Fruit fly (Drosophila melanogaster) whole organism, embryonic: ENCODE data around the gene CG3651.

Experiments
- Antp ChIP-seq: fragments of 200-800 bp; sonication (Bioruptor generic); optimal IDR thresholded peaks from 3 replicates; lab custom pipeline; 2016; ENCODE audit warnings: missing biosample characterization, missing genetic modification characterization
- Atf6 ChIP-seq: fragments of 200-800 bp; sonication (Bioruptor generic); IDR thresholded peaks from 2 replicates; pipeline ENCODE4 v1.3.6; 2022; ENCODE audit warnings: missing biosample characterization, missing genetic modification characterization
- Awh ChIP-seq: fragments of 200-800 bp; sonication (Bioruptor generic); IDR thresholded peaks from 2 replicates; pipeline ENCODE4, ENCODE4 v1.3.6; 2022; ENCODE audit warnings: missing biosample characterization, missing genetic modification characterization
- CG17361 ChIP-seq: fragments of 200-800 bp; sonication (Bioruptor generic); IDR thresholded peaks from 3 replicates; pipeline ENCODE4 v1.3.6; 2022; ENCODE audit warnings: missing biosample characterization, missing genetic modification characterization
- CG17568 ChIP-seq: fragments of 200-800 bp; sonication (Bioruptor generic); optimal IDR thresholded peaks from 2 replicates; lab custom pipeline; 2018; ENCODE audit warnings: missing biosample characterization, mild to moderate bottlenecking, missing genetic modification characterization, moderate library complexity
- CG1832 ChIP-seq: fragments of 200-800 bp; sonication (Bioruptor generic); optimal IDR thresholded peaks from 2 replicates; lab custom pipeline; 2017; ENCODE audit warnings: missing biosample characterization, mild to moderate bottlenecking, missing genetic modification characterization, inconsistent platforms
- CG5245 ChIP-seq: fragments of 200-800 bp; sonication (Bioruptor generic); optimal IDR thresholded peaks from 3 replicates; lab custom pipeline; 2016; ENCODE audit warnings: missing biosample characterization, missing genetic modification characterization
- CG7963 ChIP-seq: fragments of 200-800 bp; sonication (Bioruptor generic); IDR thresholded peaks from 3 replicates; pipeline ENCODE4 v1.3.6; 2022; ENCODE audit warnings: missing biosample characterization, missing genetic modification characterization; ENCODE audit not compliant: partially characterized antibody
- CG8281 ChIP-seq: fragments of 200-800 bp; sonication (Bioruptor generic); optimal IDR thresholded peaks from 2 replicates; lab custom pipeline; 2018; ENCODE audit warnings: missing biosample characterization, mild to moderate bottlenecking, missing genetic modification characterization, moderate library complexity
- CG8388 ChIP-seq: fragments of 200-800 bp; sonication (Bioruptor generic); optimal IDR thresholded peaks from 2 replicates; lab custom pipeline; 2019; ENCODE audit warnings: missing biosample characterization, mild to moderate bottlenecking, missing genetic modification characterization, moderate library complexity
- D ChIP-seq, 2 experiments: fragments of 200-800 bp in 1 of 2; fragments of >200 bp in 1 of 2; sonication (Bioruptor generic) in 1 of 2; optimal IDR thresholded peaks; 2 replicates in 1 of 2; 3 replicates in 1 of 2; lab custom pipeline; 2017; ENCODE audit warnings: mild to moderate bottlenecking in 1 of 2, missing biosample characterization in 1 of 2, missing genetic modification characterization in 1 of 2, missing genetic modification reagents in 1 of 2
- D19A ChIP-seq: fragments of 200-800 bp; optimal IDR thresholded peaks from 3 replicates; lab custom pipeline; 2019; ENCODE audit warnings: missing biosample characterization, mild to moderate bottlenecking, missing genetic modification characterization, moderate library complexity
- Fer1 ChIP-seq: fragments of 200-800 bp; sonication (Bioruptor generic); optimal IDR thresholded peaks from 2 replicates; lab custom pipeline; 2017; ENCODE audit warnings: missing biosample characterization, mild to moderate bottlenecking, missing genetic modification characterization
- H2.0 ChIP-seq: fragments of 200-800 bp; sonication (Bioruptor generic); IDR thresholded peaks from 2 replicates; pipeline ENCODE4 v1.3.6; 2022; ENCODE audit warnings: missing biosample characterization, missing genetic modification characterization
- HLH54F ChIP-seq: fragments of 200-800 bp; sonication (Bioruptor generic); optimal IDR thresholded peaks from 3 replicates; lab custom pipeline; 2016; ENCODE audit warnings: missing biosample characterization, missing genetic modification characterization
- Hand ChIP-seq: fragments of 200-800 bp; sonication (Bioruptor generic); optimal IDR thresholded peaks from 2 replicates; lab custom pipeline; 2017; ENCODE audit warnings: mild to moderate bottlenecking, missing biosample characterization, missing genetic modification reagents, missing genetic modification characterization
- Jarid2 ChIP-seq: fragments of 200-800 bp; sonication (Bioruptor generic); optimal IDR thresholded peaks from 3 replicates; lab custom pipeline; 2017; ENCODE audit warnings: mild to moderate bottlenecking, missing biosample characterization, missing genetic modification reagents, missing genetic modification characterization
- Lhr ChIP-seq: fragments of 200-800 bp; sonication (Bioruptor generic); optimal IDR thresholded peaks from 3 replicates; lab custom pipeline; 2017; ENCODE audit warnings: mild to moderate bottlenecking, missing biosample characterization, missing genetic modification reagents, missing genetic modification characterization
- Myb ChIP-seq: fragments of 200-800 bp; sonication (Bioruptor generic); optimal IDR thresholded peaks from 2 replicates; lab custom pipeline; 2016; ENCODE audit warnings: missing biosample characterization, missing genetic modification characterization
- ac ChIP-seq: fragments of 200-800 bp; sonication (Bioruptor generic); optimal IDR thresholded peaks from 3 replicates; lab custom pipeline; 2017; ENCODE audit warnings: missing biosample characterization, mild to moderate bottlenecking, missing genetic modification characterization
- aop ChIP-seq: fragments of 200-800 bp; sonication (Bioruptor generic); IDR thresholded peaks from 2 replicates; pipeline ENCODE4 v1.3.6; 2022; ENCODE audit warnings: missing biosample characterization, missing genetic modification characterization
- chinmo ChIP-seq: fragments of 200-800 bp; sonication (Bioruptor generic); IDR thresholded peaks from 4 replicates; pipeline ENCODE4 v1.3.6; 2022; ENCODE audit warnings: missing biosample characterization, missing genetic modification characterization; ENCODE audit not compliant: partially characterized antibody
- corto ChIP-seq: fragments of 200-800 bp; sonication (Bioruptor generic); optimal IDR thresholded peaks from 2 replicates; lab custom pipeline; 2016; ENCODE audit warnings: missing biosample characterization, mild to moderate bottlenecking, missing genetic modification characterization, moderate library complexity
- gfzf ChIP-seq: fragments of 200-800 bp; sonication (Bioruptor generic); optimal IDR thresholded peaks from 2 replicates; lab custom pipeline; 2016; ENCODE audit warnings: missing biosample characterization, mild to moderate bottlenecking, missing genetic modification characterization, moderate library complexity
- kay ChIP-seq: fragments of 200-800 bp; sonication (Bioruptor generic); optimal IDR thresholded peaks from 2 replicates; lab custom pipeline; 2016; ENCODE audit warnings: missing biosample characterization, missing genetic modification characterization
- oc ChIP-seq: fragments of 200-800 bp; sonication (Bioruptor generic); optimal IDR thresholded peaks from 2 replicates; lab custom pipeline; 2018; ENCODE audit warnings: missing biosample characterization, mild to moderate bottlenecking, missing genetic modification characterization, moderate library complexity
- pita ChIP-seq: fragments of 200-800 bp; sonication (Bioruptor generic); optimal IDR thresholded peaks from 2 replicates; lab custom pipeline; 2017; ENCODE audit warnings: missing biosample characterization, mild to moderate bottlenecking, missing genetic modification characterization
- sens ChIP-seq: fragments of 200-800 bp; sonication (Bioruptor generic); peaks from one replicate; lab custom pipeline; 2016; ENCODE audit warnings: missing biosample characterization, missing genetic modification characterization
- tgo ChIP-seq: fragments of 200-800 bp; sonication (Bioruptor generic); IDR thresholded peaks from 3 replicates; pipeline ENCODE4 v1.3.6; 2022; ENCODE audit warnings: missing biosample characterization, missing genetic modification characterization
- tll ChIP-seq, 2 experiments: fragments of 200-800 bp in 1 of 2; fragments of >200 bp in 1 of 2; sonication (Bioruptor generic) in 1 of 2; optimal IDR thresholded peaks; 2 replicates each; lab custom pipeline; 2017 to 2019; ENCODE audit warnings: missing biosample characterization in 2 of 2, missing genetic modification characterization in 2 of 2, mild to moderate bottlenecking in 1 of 2, moderate library complexity in 1 of 2

The CG3651 gene

dm6 chr2L:22104301-22104700 lies 16.8 kb upstream of the CG3651 start, which contains the start of gene tplus3b:
tplus3b (minus strand) TSS chr2L:22104401.
- no peak for TF ChIP-seq oc (tag; lab: Kevin White, UChicago)
- TF ChIP-seq CG17361, result no peak

DNA sequence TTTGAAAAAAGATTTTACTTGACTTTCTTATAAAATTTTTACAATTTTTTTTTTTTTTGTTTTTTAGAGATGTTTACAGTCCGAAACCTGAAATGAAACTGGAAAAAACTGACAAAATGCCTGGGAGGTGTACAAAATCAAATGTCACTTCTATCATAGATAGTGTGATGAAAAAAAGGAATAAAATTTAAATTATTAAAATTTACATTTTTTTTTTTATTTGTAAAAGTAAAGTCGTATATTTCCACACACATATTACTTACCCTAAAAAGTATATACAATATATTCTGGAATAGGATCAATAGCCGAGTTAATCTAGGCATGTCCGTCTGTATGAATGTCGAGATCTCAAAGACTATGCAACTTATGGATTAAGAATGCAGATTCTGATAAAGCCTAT lies 15.7 kb upstream of the CG3651 start, which contains the start of gene CG15219:
CG15219 (minus strand) TSS at position 101 of the 400 bp plus-strand sequence.
- TF ChIP-seq Fer1 (GFP tag; lab: Kevin White, UChicago) (no peak), CG8281 (tag; lab: Kevin White, UChicago) (no peak), CG5245 (GFP tag; lab: Kevin White, UChicago) (no peak), chinmo (GFP tag; lab: Robert Waterston, UW) (no peak), aop (GFP tag; lab: Robert Waterston, UW) (no peak), CG1832 (GFP tag; lab: Kevin White, UChicago) (no peak), Atf6 (GFP tag; lab: Robert Waterston, UW) (no peak), tgo (GFP tag; lab: Robert Waterston, UW) (no peak)

dm6 chr2L:22107204-22107603 lies 13.9 kb upstream of the CG3651 start, which contains the start of gene CG10834:
CG10834 (minus strand) TSS chr2L:22107304.
- TF ChIP-seq Myb (GFP tag; lab: Kevin White, UChicago) (no peak), Antp (GFP tag; lab: Kevin White, UChicago) (no peak), CG7963 (GFP tag; lab: Robert Waterston, UW) (no peak), D (optimal IDR thresholded peaks at IDR 0.05; lab: Kevin White, UChicago) (no peak), D (GFP tag; optimal IDR thresholded peaks at IDR 0.05; lab: Kevin White, UChicago) (no peak), corto (GFP tag; lab: Kevin White, UChicago) (no peak), kay (GFP tag; lab: Kevin White, UChicago) (no peak), H2.0 (GFP tag; lab: Robert Waterston, UW) (no peak), pita (no peak), CG17568 (GFP tag; lab: Kevin White, UChicago) (no peak), ac (no peak), tll (GFP tag; optimal IDR thresholded peaks at IDR 0.05; lab: Kevin White, UChicago) (no peak), Awh (GFP tag; lab: Robert Waterston, UW) (no peak), Jarid2 (no peak), gfzf (GFP tag; lab: Kevin White, UChicago) (no peak), Hand (GFP tag; lab: Kevin White, UChicago) (no peak), Lhr (GFP tag; lab: Kevin White, UChicago) (no peak), HLH54F (GFP tag; lab: Kevin White, UChicago) (no peak)

dm6 chr2L:22108664-22109063 lies 12.5 kb upstream of the CG3651 start, which contains the start of gene CG6675:
CG6675 (plus strand) TSS chr2L:22108964.
- peak; percentile 16 for TF ChIP-seq sens (GFP tag; lab: Kevin White, UChicago)
- no peak for TF ChIP-seq CG8388 (GFP tag; lab: Kevin White, UChicago)
- TF ChIP-seq, all 482 proteins: peak for 1

dm6 chr2L:22114441-22114840 lies 6.7 kb upstream of the CG3651 start:
- TF ChIP-seq D19A, result peak; percentile 95
